Worm (Caenorhabditis elegans): Measurements from ENCODE around the gene xrn-1.

xrn-1 gene

ce11 chrII:14044199-14044598 is 24.5 kb upstream of the xrn-1 start (continued):
- TF ChIP-seq nhr-11 (tag; optimal IDR thresholded peaks at IDR 0.05) (peak; percentile 79), elt-2 (tag; optimal IDR thresholded peaks at IDR 0.05) (peak; percentile 71), blmp-1 (tag; optimal IDR thresholded peaks at IDR 0.05) (no peak), lsy-2 (tag; optimal IDR thresholded peaks at IDR 0.05) (peak; percentile 47 to 82), lin-13 (GFP tag; optimal IDR thresholded peaks at IDR 0.05) (peak; percentile 12), unc-98 (GFP tag; IDR thresholded peaks at IDR 0.05) (no peak), zag-1 (tag; optimal IDR thresholded peaks at IDR 0.05) (no peak), fkh-10 (GFP tag; optimal IDR thresholded peaks at IDR 0.05) (peak; percentile 90), swsn-7 (tag; optimal IDR thresholded peaks at IDR 0.05) (peak; percentile 78), lin-39 (tag; optimal IDR thresholded peaks at IDR 0.05) (no peak), elt-3 (tag; optimal IDR thresholded peaks at IDR 0.05) (no peak), pax-3 (tag; optimal IDR thresholded peaks at IDR 0.05) (peak; percentile 75), nhr-77 (tag; optimal IDR thresholded peaks at IDR 0.05) (peak; percentile 92), mep-1 (tag; optimal IDR thresholded peaks at IDR 0.05) (peak; percentile 68), lin-35 (GFP tag; optimal IDR thresholded peaks at IDR 0.05) (peak; percentile 36 to 62), tbx-2 (tag; optimal IDR thresholded peaks at IDR 0.05) (peak; percentile 80), nhr-85 (tag) (no peak), grh-1 (GFP tag; IDR thresholded peaks at IDR 0.05) (no peak), ceh-8 (GFP tag; optimal IDR thresholded peaks at IDR 0.05) (no peak), efl-3 (GFP tag; optimal IDR thresholded peaks at IDR 0.05) (no peak), hlh-17 (GFP tag; optimal IDR thresholded peaks at IDR 0.05; ENCODE audit: borderline replicate concordance) (no peak), sox-4 (tag; optimal IDR thresholded peaks at IDR 0.05) (peak; percentile 62), nhr-71 (tag; optimal IDR thresholded peaks at IDR 0.05) (peak; percentile 96), zip-4 (GFP tag; optimal IDR thresholded peaks at IDR 0.05) (no peak), mef-2 (tag; optimal IDR thresholded peaks at IDR 0.05) (peak; percentile 70), irx-1 (tag; optimal IDR thresholded peaks at IDR 0.05) (peak; percentile 61), lin-15B (tag; optimal IDR thresholded peaks at IDR 0.05) (peak; percentile 26), ceh-63 (GFP tag; optimal IDR thresholded peaks at IDR 0.05) (no peak), ets-5 (GFP tag; IDR thresholded peaks at IDR 0.05) (no peak), nhr-47 (tag; optimal IDR thresholded peaks at IDR 0.05) (peak; percentile 85), fkh-8 (tag; optimal IDR thresholded peaks at IDR 0.05) (peak; percentile 90), aha-1 (tag; optimal IDR thresholded peaks at IDR 0.05) (no peak), fos-1 (tag; optimal IDR thresholded peaks at IDR 0.05) (peak; percentile 54), nhr-90 (tag; optimal IDR thresholded peaks at IDR 0.05; ENCODE audit: poor library complexity) (peak; percentile 52), alr-1 (tag; optimal IDR thresholded peaks at IDR 0.05; ENCODE audit: borderline replicate concordance) (no peak), egl-13 (tag; optimal IDR thresholded peaks at IDR 0.05) (peak; percentile 60), lir-3 (tag; optimal IDR thresholded peaks at IDR 0.05; ENCODE audit: poor library complexity) (peak; percentile 6), nhr-84 (tag; optimal IDR thresholded peaks at IDR 0.05) (no peak), ceh-82 (tag; optimal IDR thresholded peaks at IDR 0.05) (peak in 2 of 3 experiments; percentile 41 to 57), nhr-20 (tag; optimal IDR thresholded peaks at IDR 0.05) (peak; percentile 89), hpl-2 (GFP tag; optimal IDR thresholded peaks at IDR 0.05) (no peak), efl-1 (optimal IDR thresholded peaks at IDR 0.05) (peak; percentile 51), efl-1 (GFP tag; optimal IDR thresholded peaks at IDR 0.05 in 1 of 2) (peak; percentile 30 to 82), jun-1 (tag; optimal IDR thresholded peaks at IDR 0.05) (peak; percentile 70), ama-1 (optimal IDR thresholded peaks at IDR 0.05) (no peak), vab-15 (tag; optimal IDR thresholded peaks at IDR 0.05) (no peak), nhr-19 (GFP tag; conservative IDR thresholded peaks at IDR 0.05) (peak; percentile 76), unc-62 (GFP tag; optimal IDR thresholded peaks at IDR 0.05) (no peak), dsc-1 (tag; optimal IDR thresholded peaks at IDR 0.05) (peak; percentile 14), sptf-1 (tag; optimal IDR thresholded peaks at IDR 0.05) (no peak), C04F5.9 (tag; optimal IDR thresholded peaks at IDR 0.05) (no peak), nhr-76 (tag; optimal IDR thresholded peaks at IDR 0.05) (no peak), ztf-4 (tag; optimal IDR thresholded peaks at IDR 0.05) (peak; percentile 88), mab-9 (GFP tag; IDR thresholded peaks at IDR 0.05) (no peak)
